Fruit fly (Drosophila melanogaster): ENCODE data around the gene CG15260.

The CG15260 gene

dm6 chr2L:15271757-15272589 lies 20.1 kb downstream of the CG15260 start, which contains the start of gene Cul3 (continued):
- peak; percentile 75 for TF ChIP-seq inv (GFP tag; IDR thresholded peaks at IDR 0.05; ENCODE audit: partially characterized antibody)
- 0 out of 3 replicates have a peak, but pooled peaks have one; percentile 3 for TF ChIP-seq zfh1 (GFP tag; IDR thresholded peaks at IDR 0.05)
- no peak for TF ChIP-seq CG10654 (GFP tag; optimal IDR thresholded peaks at IDR 0.05)
- TF ChIP-seq CG12769 (tag; optimal IDR thresholded peaks at IDR 0.05) = no peak
- peak; percentile 14; the same call in 1 of the 2 replicates for TF ChIP-seq onecut (GFP tag; IDR thresholded peaks at IDR 0.05)
- no peak for TF ChIP-seq gt (GFP tag; IDR thresholded peaks at IDR 0.05)
- peak; percentile 52 for TF ChIP-seq Nf-YC (tag; optimal IDR thresholded peaks at IDR 0.05)
- no peak for TF ChIP-seq zen (tag; optimal IDR thresholded peaks at IDR 0.05)
- TF ChIP-seq ash1 (GFP tag; optimal IDR thresholded peaks at IDR 0.05) = no peak
- TF ChIP-seq zf30C (GFP tag; optimal IDR thresholded peaks at IDR 0.05) = no peak
- no peak for TF ChIP-seq CG6254 (GFP tag; optimal IDR thresholded peaks at IDR 0.05)
- TF ChIP-seq Abd-B (GFP tag; optimal IDR thresholded peaks at IDR 0.05) = peak; percentile 62
- no peak for TF ChIP-seq wdn (GFP tag; IDR thresholded peaks at IDR 0.05)
- TF ChIP-seq Med (GFP tag) = peak; percentile 72
- no peak for TF ChIP-seq CG2120 (GFP tag; optimal IDR thresholded peaks at IDR 0.05)
- TF ChIP-seq ato (GFP tag; IDR thresholded peaks at IDR 0.05; ENCODE audit: partially characterized antibody) = peak; percentile 34; the same call in 1 of the 2 replicates
- no peak for TF ChIP-seq CG18476 (GFP tag; optimal IDR thresholded peaks at IDR 0.05)
- no peak for TF ChIP-seq CG5953 (GFP tag; IDR thresholded peaks at IDR 0.05)
- TF ChIP-seq cad (GFP tag; optimal IDR thresholded peaks at IDR 0.05) = no peak
- TF ChIP-seq trem (tag; optimal IDR thresholded peaks at IDR 0.05) = no peak
- TF ChIP-seq peb (GFP tag; IDR thresholded peaks at IDR 0.05) = no peak
- no peak for TF ChIP-seq NfI (GFP tag; optimal IDR thresholded peaks at IDR 0.05)
- no peak for TF ChIP-seq H2.0 (GFP tag; IDR thresholded peaks at IDR 0.05)
- TF ChIP-seq CG8765 (GFP tag; IDR thresholded peaks at IDR 0.05) = no peak; the same call in 1 of the 2 replicates
- peak; percentile 2 for TF ChIP-seq CG9797 (GFP tag; optimal IDR thresholded peaks at IDR 0.05)
- no peak for TF ChIP-seq CG3726 (GFP tag; IDR thresholded peaks at IDR 0.05)
- TF ChIP-seq hth (optimal IDR thresholded peaks at IDR 0.05) = no peak
- peak; percentile 74 for TF ChIP-seq Doc3 (GFP tag; IDR thresholded peaks at IDR 0.05; ENCODE audit: partially characterized antibody)
- no peak for TF ChIP-seq CG8089 (GFP tag; optimal IDR thresholded peaks at IDR 0.05)
- TF ChIP-seq Poxn (GFP tag; IDR thresholded peaks at IDR 0.05) = no peak
- TF ChIP-seq dati (GFP tag; IDR thresholded peaks at IDR 0.05) = no peak
- 0 out of 2 replicates have a peak, but pooled peaks have one; percentile 19 for TF ChIP-seq Ada2b (GFP tag; IDR thresholded peaks at IDR 0.05)
- TF ChIP-seq Ravus (GFP tag; IDR thresholded peaks at IDR 0.05) = no peak
- no peak for TF ChIP-seq B-H1 (GFP tag; IDR thresholded peaks at IDR 0.05)
- TF ChIP-seq mirr (GFP tag; optimal IDR thresholded peaks at IDR 0.05) = no peak
- TF ChIP-seq maf-S (GFP tag; optimal IDR thresholded peaks at IDR 0.05) = no peak
- no peak for TF ChIP-seq MTF-1 (GFP tag; optimal IDR thresholded peaks at IDR 0.05; ENCODE audit: borderline replicate concordance)
- TF ChIP-seq Side (GFP tag; optimal IDR thresholded peaks at IDR 0.05) = no peak
- no peak for TF ChIP-seq CG9727 (GFP tag; optimal IDR thresholded peaks at IDR 0.05)
- peak; percentile 65 for TF ChIP-seq Dp (GFP tag; optimal IDR thresholded peaks at IDR 0.05)
- TF ChIP-seq CG2116 (GFP tag; optimal IDR thresholded peaks at IDR 0.05) = peak; percentile 28
- peak; percentile 72 for TF ChIP-seq hbn (GFP tag; IDR thresholded peaks at IDR 0.05; ENCODE audit: partially characterized antibody)
- no peak for TF ChIP-seq dmrt99B (tag; optimal IDR thresholded peaks at IDR 0.05)
- 0 out of 2 replicates have a peak, but pooled peaks have one; percentile 16 for TF ChIP-seq MBD-R2 (GFP tag; IDR thresholded peaks at IDR 0.05)
- peak; percentile 50 for TF ChIP-seq gem (tag; optimal IDR thresholded peaks at IDR 0.05)
- no peak for TF ChIP-seq CG11085 (GFP tag; IDR thresholded peaks at IDR 0.05)
- TF ChIP-seq CG1233 (GFP tag; optimal IDR thresholded peaks at IDR 0.05) = no peak
- TF ChIP-seq CG15696 (tag; optimal IDR thresholded peaks at IDR 0.05) = peak; percentile 11
- TF ChIP-seq Sry-δ (GFP tag; optimal IDR thresholded peaks at IDR 0.05) = peak; percentile 86
- no peak for TF ChIP-seq HLH3B (GFP tag; IDR thresholded peaks at IDR 0.05)

Measured in whole organism, embryonic.